Worm (Caenorhabditis elegans) whole organism, late embryonic: Measurements from ENCODE around the gene srd-66.

Experiments
- C08G9.2 ChIP-seq: sonication (generic microtip); optimal IDR thresholded peaks from 2 replicates; lab custom pipeline; 2016; ENCODE audit warnings: mild to moderate bottlenecking, missing genetic modification characterization, moderate library complexity, missing compliant biosample characterization
- ama-1 ChIP-seq: fragments of 150-350 bp; optimal IDR thresholded peaks from 2 replicates; lab custom pipeline; 2014
- ceh-30 ChIP-seq: fragments of 150-350 bp; optimal IDR thresholded peaks from 2 replicates; lab custom pipeline; 2014; ENCODE audit warnings: missing biosample characterization, missing genetic modification characterization
- ceh-31 ChIP-seq: sonication (generic microtip); optimal IDR thresholded peaks from 2 replicates; lab custom pipeline; 2016; ENCODE audit warnings: missing genetic modification characterization, missing compliant biosample characterization
- ceh-34 ChIP-seq: sonication (generic microtip); optimal IDR thresholded peaks from 2 replicates; lab custom pipeline; 2016; ENCODE audit warnings: mild to moderate bottlenecking, missing genetic modification characterization, missing compliant biosample characterization
- ceh-9 ChIP-seq: sonication (generic microtip); optimal IDR thresholded peaks from 2 replicates; lab custom pipeline; 2016; ENCODE audit warnings: mild to moderate bottlenecking, missing genetic modification characterization, inconsistent platforms, missing compliant biosample characterization
- dve-1 ChIP-seq: sonication (generic microtip); optimal IDR thresholded peaks from 2 replicates; lab custom pipeline; 2017; ENCODE audit warnings: antibody characterized with exemption, mild to moderate bottlenecking, missing genetic modification characterization, missing compliant biosample characterization
- elt-4 ChIP-seq: sonication (generic microtip); optimal IDR thresholded peaks from 2 replicates; lab custom pipeline; 2016; ENCODE audit warnings: missing genetic modification characterization, missing compliant biosample characterization
- ets-4 ChIP-seq: sonication (generic microtip); optimal IDR thresholded peaks from 2 replicates; lab custom pipeline; 2016; ENCODE audit warnings: missing genetic modification characterization, missing compliant biosample characterization
- eyg-1 ChIP-seq: sonication (generic microtip); optimal IDR thresholded peaks from 2 replicates; lab custom pipeline; 2016; ENCODE audit warnings: missing genotype, missing genetic modification characterization, missing compliant biosample characterization
- fkh-6 ChIP-seq: sonication (generic microtip); optimal IDR thresholded peaks from 2 replicates; lab custom pipeline; 2016; ENCODE audit warnings: missing genetic modification characterization, missing compliant biosample characterization
- gmeb-2 ChIP-seq: sonication (generic microtip); optimal IDR thresholded peaks from 2 replicates; lab custom pipeline; 2016; ENCODE audit warnings: missing genetic modification characterization, inconsistent platforms, missing compliant biosample characterization
- hlh-13 ChIP-seq: fragments of 200-800 bp; sonication (Bioruptor generic); optimal IDR thresholded peaks from 2 replicates; lab custom pipeline; 2018; ENCODE audit warnings: mild to moderate bottlenecking, missing genetic modification characterization, missing compliant biosample characterization
- lim-6 ChIP-seq: sonication (generic microtip); optimal IDR thresholded peaks from 2 replicates; lab custom pipeline; 2016; ENCODE audit warnings: missing genetic modification characterization, missing compliant biosample characterization
- lin-11 ChIP-seq: fragments of 200-800 bp; sonication (Bioruptor generic); optimal IDR thresholded peaks from 2 replicates; lab custom pipeline; 2018; ENCODE audit warnings: mild to moderate bottlenecking, missing genetic modification characterization, missing compliant biosample characterization
- nfya-1 ChIP-seq: sonication (generic microtip); optimal IDR thresholded peaks from 2 replicates; lab custom pipeline; 2017; ENCODE audit warnings: missing genetic modification characterization, mild to moderate bottlenecking, missing compliant biosample characterization, antibody characterized with exemption, moderate library complexity
- pat-9 ChIP-seq: fragments of 200-800 bp; sonication (Bioruptor generic); optimal IDR thresholded peaks from 2 replicates; lab custom pipeline; 2018; ENCODE audit warnings: mild to moderate bottlenecking, missing genetic modification characterization, moderate library complexity, missing compliant biosample characterization
- pax-1 ChIP-seq: fragments of 150-350 bp; optimal IDR thresholded peaks from 2 replicates; lab custom pipeline; 2014; ENCODE audit warnings: missing biosample characterization, missing genetic modification characterization
- pha-4 ChIP-seq: fragments of 150-350 bp; optimal IDR thresholded peaks from 2 replicates; lab custom pipeline; 2018; ENCODE audit warnings: missing biosample characterization, missing genetic modification reagents, missing genetic modification characterization
- pros-1 ChIP-seq: fragments of 150-350 bp; optimal IDR thresholded peaks from 2 replicates; lab custom pipeline; 2014; ENCODE audit warnings: missing biosample characterization, missing genetic modification reagents, missing genetic modification characterization
- ref-2 ChIP-seq: sonication (generic microtip); optimal IDR thresholded peaks from 2 replicates; lab custom pipeline; 2016; ENCODE audit warnings: missing genetic modification characterization, missing compliant biosample characterization
- ttx-3 ChIP-seq: sonication (generic microtip); optimal IDR thresholded peaks from 2 replicates; lab custom pipeline; 2016; ENCODE audit warnings: missing genetic modification reagents, missing genetic modification characterization, missing compliant biosample characterization
- unc-86 ChIP-seq: sonication (generic microtip); optimal IDR thresholded peaks from 2 replicates; lab custom pipeline; 2016; ENCODE audit warnings: missing genetic modification characterization, missing compliant biosample characterization

The srd-66 gene

ce11 chrIII:1937879-1938438, 44.5 kb downstream of the srd-66 start:
- TF ChIP-seq unc-86 (tag; lab: Kevin White, UChicago) (no peak), elt-4 (tag; lab: Kevin White, UChicago) (peak; percentile 46)
- TF ChIP-seq, all 69 proteins: peak for 1

- TF ChIP-seq ref-2 (no peak), eyg-1 (tag; lab: Kevin White, UChicago) (no peak), dve-1 (tag; lab: Kevin White, UChicago) (no peak), ama-1 (lab: Kevin White, UChicago) (no peak), hlh-13 (no peak), ets-4 (no peak), ttx-3 (tag; lab: Kevin White, UChicago) (no peak)
These were observed 48.3 kb downstream of the srd-66 start for ce11 chrIII:1934141-1934540.

- TF ChIP-seq fkh-6 (no peak), ceh-9 (tag; lab: Kevin White, UChicago) (no peak), ceh-34 (tag; lab: Kevin White, UChicago) (no peak), pros-1 (tag; lab: Kevin White, UChicago) (no peak), lim-6 (tag; lab: Kevin White, UChicago) (no peak), pha-4 (tag; lab: Kevin White, UChicago) (no peak), nfya-1 (tag; lab: Kevin White, UChicago) (no peak), pat-9 (no peak), C08G9.2 (tag; lab: Kevin White, UChicago) (no peak), eyg-1 (tag; lab: Kevin White, UChicago) (no peak), ceh-31 (tag; lab: Kevin White, UChicago) (no peak)
These were observed 50.4 kb downstream of the srd-66 start for ce11 chrIII:1932018-1932417.

- TF ChIP-seq pax-1 (tag; lab: Kevin White, UChicago) (no peak), lin-11 (no peak), ceh-30 (no peak), eyg-1 (tag; lab: Kevin White, UChicago) (no peak), gmeb-2 (no peak)
These were observed 50.9 kb downstream of the srd-66 start for ce11 chrIII:1931509-1931908.
